Fruit fly (Drosophila melanogaster): ENCODE results near the gene DIP-epsilon.

The DIP-epsilon gene

DNA sequence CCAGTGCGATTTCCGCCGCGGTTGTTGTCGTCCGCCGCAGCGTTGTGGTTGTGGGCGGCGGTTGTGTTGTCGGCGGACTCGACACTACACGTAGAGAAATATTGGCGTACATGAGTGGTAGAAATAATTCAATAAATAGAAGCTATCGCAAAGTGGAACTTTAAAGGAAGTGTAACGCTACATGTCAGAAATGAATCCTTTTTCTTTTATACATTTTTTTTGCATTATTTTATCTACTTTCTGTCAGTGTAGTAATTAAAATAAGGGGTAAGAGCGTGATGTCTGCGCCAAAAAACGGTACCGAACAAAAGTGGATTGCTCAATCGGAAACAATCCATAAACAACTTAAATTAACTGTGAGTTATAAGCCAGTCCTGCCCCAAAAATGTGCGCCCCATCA, 31.9 kb downstream of the DIP-epsilon start (continued):
- TF ChIP-seq slbo (GFP tag; IDR thresholded peaks at IDR 0.05), result peak; percentile 17; the same call in 1 of the 2 replicates
- TF ChIP-seq CG30020 (tag; optimal IDR thresholded peaks at IDR 0.05), result no peak
- no peak for TF ChIP-seq scrt (GFP tag; optimal IDR thresholded peaks at IDR 0.05)
- TF ChIP-seq schlank (tag; optimal IDR thresholded peaks at IDR 0.05), result no peak
- no peak for TF ChIP-seq vfl (GFP tag; optimal IDR thresholded peaks at IDR 0.05)
- peak; percentile 33; the same call in 1 of the 2 replicates for TF ChIP-seq lmd (GFP tag; IDR thresholded peaks at IDR 0.05)
- TF ChIP-seq sisA (GFP tag; IDR thresholded peaks at IDR 0.05), result no peak
- TF ChIP-seq Sox100B (GFP tag; optimal IDR thresholded peaks at IDR 0.05), result no peak
- no peak for TF ChIP-seq phol (tag; optimal IDR thresholded peaks at IDR 0.05)
- peak; percentile 62 for TF ChIP-seq sens (GFP tag)
- no peak for TF ChIP-seq gem (tag; optimal IDR thresholded peaks at IDR 0.05)
- no peak for TF ChIP-seq HmgZ (tag; optimal IDR thresholded peaks at IDR 0.05)
- no peak for TF ChIP-seq amos (GFP tag; IDR thresholded peaks at IDR 0.05; ENCODE audit: partially characterized antibody)
- no peak for TF ChIP-seq br (optimal IDR thresholded peaks at IDR 0.05)
- TF ChIP-seq mam (GFP tag; optimal IDR thresholded peaks at IDR 0.05), result no peak
- no peak for TF ChIP-seq Jarid2 (GFP tag; optimal IDR thresholded peaks at IDR 0.05)
- no peak for TF ChIP-seq CG1024 (GFP tag; IDR thresholded peaks at IDR 0.05)
- TF ChIP-seq Xrp1 (GFP tag; IDR thresholded peaks at IDR 0.05), result no peak
- no peak for TF ChIP-seq sc (optimal IDR thresholded peaks at IDR 0.05)
- TF ChIP-seq sc (GFP tag; optimal IDR thresholded peaks at IDR 0.05), result no peak
- TF ChIP-seq CG4404 (GFP tag; IDR thresholded peaks at IDR 0.05), result no peak
- no peak for TF ChIP-seq tup (GFP tag; optimal IDR thresholded peaks at IDR 0.05)
- no peak for TF ChIP-seq Gsc (GFP tag; IDR thresholded peaks at IDR 0.05)
- no peak for TF ChIP-seq CG7271 (tag; optimal IDR thresholded peaks at IDR 0.05)
- TF ChIP-seq CG13424 (tag; optimal IDR thresholded peaks at IDR 0.05), result no peak
- no peak for TF ChIP-seq CG12071 (GFP tag; optimal IDR thresholded peaks at IDR 0.05)
- no peak for TF ChIP-seq Dad (GFP tag; optimal IDR thresholded peaks at IDR 0.05)
- no peak for TF ChIP-seq CG9727 (GFP tag; optimal IDR thresholded peaks at IDR 0.05)
- no peak for TF ChIP-seq CG1792 (GFP tag; optimal IDR thresholded peaks at IDR 0.05)
- no peak for TF ChIP-seq CG30403 (GFP tag; optimal IDR thresholded peaks at IDR 0.05)
- no peak for TF ChIP-seq wdn (GFP tag; IDR thresholded peaks at IDR 0.05)
- no peak for TF ChIP-seq CG12299 (tag; optimal IDR thresholded peaks at IDR 0.05)
- TF ChIP-seq CG17328 (GFP tag; IDR thresholded peaks at IDR 0.05), result peak; percentile 17; the same call in 1 of the 2 replicates
- TF ChIP-seq CG10366 (GFP tag; IDR thresholded peaks at IDR 0.05), result 0 out of 2 replicates have a peak, but pooled peaks have one; percentile 17
- 0 out of 2 replicates have a peak, but pooled peaks have one; percentile 29 for TF ChIP-seq ttk (GFP tag; IDR thresholded peaks at IDR 0.05)
- no peak for TF ChIP-seq odd (GFP tag; optimal IDR thresholded peaks at IDR 0.05)
- TF ChIP-seq B-H2 (GFP tag; optimal IDR thresholded peaks at IDR 0.05), result no peak
- peak; percentile 18 for TF ChIP-seq CG18599 (GFP tag; optimal IDR thresholded peaks at IDR 0.05)
- TF ChIP-seq tll (GFP tag; optimal IDR thresholded peaks at IDR 0.05), result no peak
- TF ChIP-seq CG31388 (GFP tag; optimal IDR thresholded peaks at IDR 0.05), result no peak
- no peak for TF ChIP-seq CG4730 (GFP tag; IDR thresholded peaks at IDR 0.05)
- TF ChIP-seq Ssrp (tag; optimal IDR thresholded peaks at IDR 0.05), result no peak
- no peak for TF ChIP-seq pfk (GFP tag; optimal IDR thresholded peaks at IDR 0.05)
- TF ChIP-seq Ets65A (GFP tag), result peak; percentile 4
- TF ChIP-seq Stat92E (GFP tag; optimal IDR thresholded peaks at IDR 0.05), result no peak
- TF ChIP-seq CG4707 (GFP tag; optimal IDR thresholded peaks at IDR 0.05), result no peak
- no peak for TF ChIP-seq Ravus (GFP tag; IDR thresholded peaks at IDR 0.05)
- TF ChIP-seq emc (GFP tag; optimal IDR thresholded peaks at IDR 0.05), result no peak
- no peak for TF ChIP-seq fru (optimal IDR thresholded peaks at IDR 0.05)
- TF ChIP-seq Poxn (GFP tag; IDR thresholded peaks at IDR 0.05), result no peak
- no peak for TF ChIP-seq HLH54F (GFP tag; optimal IDR thresholded peaks at IDR 0.05)
- TF ChIP-seq ci (GFP tag; IDR thresholded peaks at IDR 0.05), result 0 out of 3 replicates have a peak, but pooled peaks have one; percentile 27
- no peak for TF ChIP-seq pita (GFP tag; optimal IDR thresholded peaks at IDR 0.05)
